Worm (Caenorhabditis elegans) whole organism, young adult: ENCODE results near the gene kvs-3.

ENCODE experiments used
- B0019.2 ChIP-seq: fragments of 200-800 bp; sonication (Bioruptor generic); conservative IDR thresholded peaks from 2 replicates; pipeline ENCODE4 v1.3.6; 2022; ENCODE audit warnings: missing genetic modification reagents, missing genetic modification characterization, missing compliant biosample characterization
- C06A6.2 ChIP-seq: fragments of 200-800 bp; sonication (Bioruptor generic); conservative IDR thresholded peaks from 2 replicates; pipeline ENCODE4 v1.3.6; 2022; ENCODE audit warnings: missing genetic modification characterization, missing compliant biosample characterization
- C17E4.6 ChIP-seq: fragments of 200-800 bp; sonication (Bioruptor generic); IDR thresholded peaks from 2 replicates; pipeline ENCODE4 v1.3.6; 2022; ENCODE audit warnings: missing genetic modification reagents, missing genetic modification characterization, missing compliant biosample characterization
- F23B12.7 ChIP-seq: sonication (generic microtip); optimal IDR thresholded peaks from 2 replicates; lab custom pipeline; 2017; ENCODE audit warnings: missing genetic modification characterization, mild to moderate bottlenecking, missing compliant biosample characterization, antibody characterized with exemption, moderate library complexity; ENCODE audit not compliant: insufficient read depth
- F33H1.4 ChIP-seq: fragments of 200-800 bp; sonication (Bioruptor generic); IDR thresholded peaks from 2 replicates; pipeline ENCODE4 v1.3.6; 2022; ENCODE audit warnings: missing genetic modification reagents, missing genetic modification characterization, missing compliant biosample characterization
- F49E8.2 ChIP-seq: sonication (generic microtip); optimal IDR thresholded peaks from 3 replicates; lab custom pipeline; 2017; ENCODE audit warnings: missing genetic modification characterization, mild to moderate bottlenecking, missing compliant biosample characterization, antibody characterized with exemption, moderate library complexity; ENCODE audit not compliant: insufficient read depth
- ZK185.1 ChIP-seq: sonication (generic microtip); optimal IDR thresholded peaks from 2 replicates; lab custom pipeline; 2016; ENCODE audit warnings: mild to moderate bottlenecking, missing genetic modification characterization, missing compliant biosample characterization; ENCODE audit not compliant: poor library complexity, severe bottlenecking
- aptf-3 ChIP-seq: fragments of 200-800 bp; sonication (Bioruptor generic); IDR thresholded peaks from 2 replicates; pipeline ENCODE4 v1.3.6; 2022; ENCODE audit warnings: missing genetic modification characterization, missing compliant biosample characterization
- atf-7 ChIP-seq: sonication (generic microtip); optimal IDR thresholded peaks from 2 replicates; lab custom pipeline; 2017; ENCODE audit warnings: mild to moderate bottlenecking, missing genetic modification characterization, missing compliant biosample characterization
- athp-1 ChIP-seq: sonication (generic microtip); optimal IDR thresholded peaks from 2 replicates; lab custom pipeline; 2017; ENCODE audit warnings: mild to moderate bottlenecking, missing genetic modification characterization, missing compliant biosample characterization
- attf-5 ChIP-seq: fragments of 200-800 bp; sonication (Bioruptor generic); optimal IDR thresholded peaks from 2 replicates; lab custom pipeline; 2018; ENCODE audit warnings: mild to moderate bottlenecking, missing genetic modification characterization, missing compliant biosample characterization
- cebp-1 ChIP-seq, 2 experiments: fragments of 200-800 bp in 1 of 2; sonication (Bioruptor generic) in 1 of 2; sonication (generic microtip) in 1 of 2; IDR thresholded peaks in 1 of 2; optimal IDR thresholded peaks in 1 of 2; 2 replicates each; pipeline versions ENCODE4 v1.3.6 to Lab custom; 2017 to 2022; ENCODE audit warnings: missing compliant biosample characterization in 2 of 2, missing genetic modification characterization in 2 of 2, mild to moderate bottlenecking in 1 of 2, missing genetic modification reagents in 1 of 2, moderate library complexity in 1 of 2
- ceh-79 ChIP-seq: sonication (generic microtip); optimal IDR thresholded peaks from 2 replicates; lab custom pipeline; 2017; ENCODE audit warnings: mild to moderate bottlenecking, missing genetic modification characterization, missing compliant biosample characterization
- efl-1 ChIP-seq: fragments of 150-350 bp; optimal IDR thresholded peaks from 2 replicates; lab custom pipeline; 2014; ENCODE audit warnings: missing biosample characterization, missing genetic modification reagents, missing genetic modification characterization
- him-1 ChIP-seq: sonication (generic microtip); optimal IDR thresholded peaks from 2 replicates; lab custom pipeline; 2016; ENCODE audit warnings: missing genotype, missing genetic modification reagents, missing genetic modification characterization, missing compliant biosample characterization
- hlh-12 ChIP-seq: sonication (generic microtip); optimal IDR thresholded peaks from 2 replicates; lab custom pipeline; 2016; ENCODE audit warnings: missing genetic modification characterization, missing compliant biosample characterization
- hmg-1.2 ChIP-seq: fragments of 200-800 bp; sonication (Bioruptor generic); IDR thresholded peaks from 2 replicates; pipeline ENCODE4 v1.3.6; 2022; ENCODE audit warnings: missing genetic modification reagents, missing genetic modification characterization, missing compliant biosample characterization
- hmg-20 ChIP-seq: fragments of 200-800 bp; sonication (Bioruptor generic); IDR thresholded peaks from 2 replicates; pipeline ENCODE4 v1.3.6; 2022; ENCODE audit warnings: missing genetic modification reagents, missing genetic modification characterization, missing compliant biosample characterization
- lin-26 ChIP-seq: fragments of 200-800 bp; sonication (Bioruptor generic); IDR thresholded peaks from 2 replicates; pipeline ENCODE4 v1.3.6; 2022; ENCODE audit warnings: missing genetic modification reagents, missing genetic modification characterization, missing compliant biosample characterization
- madf-3 ChIP-seq: fragments of 200-800 bp; sonication (Bioruptor generic); IDR thresholded peaks from 2 replicates; pipeline ENCODE4 v1.3.6; 2022; ENCODE audit warnings: missing genetic modification reagents, missing genetic modification characterization, missing compliant biosample characterization
- madf-8 ChIP-seq: fragments of 200-800 bp; sonication (Bioruptor generic); conservative IDR thresholded peaks from 2 replicates; pipeline ENCODE4 v1.3.6; 2022; ENCODE audit warnings: missing genetic modification reagents, missing genetic modification characterization, missing compliant biosample characterization
- mel-28 ChIP-seq: sonication (generic microtip); optimal IDR thresholded peaks from 2 replicates; lab custom pipeline; 2016; ENCODE audit warnings: borderline replicate concordance, mild to moderate bottlenecking, missing genetic modification characterization, missing compliant biosample characterization
- mxl-1 ChIP-seq: sonication (generic microtip); optimal IDR thresholded peaks from 2 replicates; lab custom pipeline; 2016; ENCODE audit warnings: missing genetic modification characterization, missing compliant biosample characterization
- nhr-179 ChIP-seq: sonication (generic microtip); optimal IDR thresholded peaks from 2 replicates; lab custom pipeline; 2016; ENCODE audit warnings: mild to moderate bottlenecking, missing genetic modification characterization, missing compliant biosample characterization
- nhr-27 ChIP-seq: fragments of 200-800 bp; sonication (Bioruptor generic); optimal IDR thresholded peaks from 2 replicates; lab custom pipeline; 2018; ENCODE audit warnings: mild to moderate bottlenecking, missing genetic modification characterization, moderate library complexity, missing compliant biosample characterization
- nhr-80 ChIP-seq: sonication (generic microtip); optimal IDR thresholded peaks from 2 replicates; lab custom pipeline; 2016; ENCODE audit warnings: missing genetic modification characterization, missing compliant biosample characterization
- pbrm-1 ChIP-seq: fragments of 200-800 bp; sonication (Bioruptor generic); IDR thresholded peaks from 2 replicates; pipeline ENCODE4 v1.3.6; 2022; ENCODE audit warnings: missing genetic modification reagents, missing genetic modification characterization, missing compliant biosample characterization
- rcor-1 ChIP-seq: fragments of 200-800 bp; sonication (Bioruptor generic); IDR thresholded peaks from 2 replicates; pipeline ENCODE4 v1.3.6; 2022; ENCODE audit warnings: missing genetic modification reagents, missing genetic modification characterization, missing compliant biosample characterization
- rpc-1 ChIP-seq, 2 experiments: fragments of 150-350 bp in 1 of 2; sonication (generic microtip) in 1 of 2; optimal IDR thresholded peaks; 2 replicates each; lab custom pipeline; 2014 to 2018; ENCODE audit warnings: missing biosample characterization in 1 of 2, missing genetic modification characterization in 1 of 2, missing genetic modification reagents in 1 of 2, missing genotype in 1 of 2
- sdz-38 ChIP-seq: sonication (generic microtip); optimal IDR thresholded peaks from 2 replicates; lab custom pipeline; 2016; ENCODE audit warnings: missing genotype, missing genetic modification characterization, missing compliant biosample characterization
- sea-2 ChIP-seq: fragments of 200-800 bp; sonication (Bioruptor generic); IDR thresholded peaks from 2 replicates; pipeline ENCODE4 v1.3.6; 2022; ENCODE audit warnings: missing genetic modification characterization, missing compliant biosample characterization
- snpc-1.1 ChIP-seq: sonication (generic microtip); optimal IDR thresholded peaks from 2 replicates; lab custom pipeline; 2017; ENCODE audit warnings: missing genetic modification characterization, mild to moderate bottlenecking, missing compliant biosample characterization, antibody characterized with exemption, moderate library complexity, missing genotype, missing genetic modification reagents; ENCODE audit not compliant: insufficient read depth
- snpc-3.4 ChIP-seq: sonication (generic microtip); optimal IDR thresholded peaks from 2 replicates; lab custom pipeline; 2017; ENCODE audit warnings: missing genetic modification characterization, mild to moderate bottlenecking, missing compliant biosample characterization, antibody characterized with exemption, moderate library complexity, missing genotype, missing genetic modification reagents
- snpc-4 ChIP-seq, 5 experiments: fragments of 150-350 bp in 1 of 5; sonication (generic microtip) in 4 of 5; optimal IDR thresholded peaks; 2 replicates each; lab custom pipeline; 2014 to 2018; ENCODE audit warnings: missing genetic modification characterization in 5 of 5, missing biosample characterization in 3 of 5, antibody characterized with exemption in 2 of 5, mild to moderate bottlenecking in 2 of 5, missing compliant biosample characterization in 2 of 5, missing genotype in 2 of 5, moderate library complexity in 2 of 5, missing genetic modification reagents in 1 of 5
- zim-3 ChIP-seq: sonication (generic microtip); optimal IDR thresholded peaks from 2 replicates; lab custom pipeline; 2017; ENCODE audit warnings: mild to moderate bottlenecking, missing genetic modification characterization, moderate library complexity, missing compliant biosample characterization
- ztf-25 ChIP-seq: fragments of 200-800 bp; sonication (Bioruptor generic); IDR thresholded peaks from 2 replicates; pipeline ENCODE4 v1.3.6; 2022; ENCODE audit warnings: missing genetic modification reagents, missing genetic modification characterization, missing compliant biosample characterization
- ztf-26 ChIP-seq: sonication (generic microtip); optimal IDR thresholded peaks from 2 replicates; lab custom pipeline; 2017; ENCODE audit warnings: missing genetic modification characterization, missing compliant biosample characterization
- ztf-28 ChIP-seq: fragments of 200-800 bp; sonication (Bioruptor generic); IDR thresholded peaks from 2 replicates; pipeline ENCODE4 v1.3.6; 2022; ENCODE audit warnings: missing genetic modification reagents, missing genetic modification characterization, missing compliant biosample characterization

Gene kvs-3

DNA sequence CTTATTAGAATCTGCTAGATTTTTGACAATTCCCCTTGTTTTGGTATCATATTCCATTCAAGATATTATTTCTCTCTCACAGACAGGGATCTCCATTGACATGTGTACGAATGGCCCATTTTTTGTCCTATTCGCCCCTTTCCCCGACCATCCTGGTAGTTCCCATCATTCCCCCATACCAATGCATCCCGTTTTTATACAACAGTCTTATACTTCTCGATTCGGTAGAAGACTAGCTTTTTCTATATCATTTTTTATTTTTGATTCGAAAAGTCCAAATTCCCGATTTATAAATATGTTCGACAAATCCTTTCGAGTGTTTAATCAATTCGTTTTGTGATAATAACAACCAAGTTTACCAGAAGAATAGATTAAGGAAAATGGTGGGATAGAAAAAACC is 8.8 kb downstream of the kvs-3 start (continued):
- no peak for TF ChIP-seq aptf-3 (GFP tag; lab: Robert Waterston, UW)
- TF ChIP-seq him-1 (tag; lab: Kevin White, UChicago), result peak; percentile 79
- no peak for TF ChIP-seq B0019.2 (GFP tag; lab: Robert Waterston, UW)
- no peak for TF ChIP-seq ztf-28 (GFP tag; lab: Robert Waterston, UW)
- no peak for TF ChIP-seq madf-8 (GFP tag; lab: Robert Waterston, UW)
- TF ChIP-seq ceh-79 (tag; lab: Kevin White, UChicago), result no peak
- 0 out of 2 replicates have a peak, but pooled peaks have one; percentile 31 for TF ChIP-seq madf-3 (GFP tag; lab: Robert Waterston, UW)
- no peak for TF ChIP-seq efl-1 (GFP tag; lab: Kevin White, UChicago)
- no peak for TF ChIP-seq C17E4.6
- TF ChIP-seq rpc-1 (optimal IDR thresholded peaks at IDR 0.05; lab: Kevin White, UChicago), result no peak
- no peak for TF ChIP-seq rpc-1 (tag; optimal IDR thresholded peaks at IDR 0.05; lab: Kevin White, UChicago)
- no peak for TF ChIP-seq rcor-1 (GFP tag; lab: Robert Waterston, UW)
- TF ChIP-seq snpc-1.1 (tag; lab: Kevin White, UChicago), result no peak
- no peak for TF ChIP-seq pbrm-1 (GFP tag; lab: Robert Waterston, UW)
- no peak for TF ChIP-seq snpc-4 (GFP tag; optimal IDR thresholded peaks at IDR 0.05; lab: Kevin White, UChicago)
- TF ChIP-seq snpc-4 (tag; optimal IDR thresholded peaks at IDR 0.05; lab: Kevin White, UChicago), result peak in 1 of 4 experiments; percentile 13
- no peak for TF ChIP-seq hmg-20 (GFP tag; lab: Robert Waterston, UW)
- no peak for TF ChIP-seq nhr-179
- no peak for TF ChIP-seq mel-28 (tag; lab: Kevin White, UChicago)
- TF ChIP-seq sdz-38, result no peak

DNA sequence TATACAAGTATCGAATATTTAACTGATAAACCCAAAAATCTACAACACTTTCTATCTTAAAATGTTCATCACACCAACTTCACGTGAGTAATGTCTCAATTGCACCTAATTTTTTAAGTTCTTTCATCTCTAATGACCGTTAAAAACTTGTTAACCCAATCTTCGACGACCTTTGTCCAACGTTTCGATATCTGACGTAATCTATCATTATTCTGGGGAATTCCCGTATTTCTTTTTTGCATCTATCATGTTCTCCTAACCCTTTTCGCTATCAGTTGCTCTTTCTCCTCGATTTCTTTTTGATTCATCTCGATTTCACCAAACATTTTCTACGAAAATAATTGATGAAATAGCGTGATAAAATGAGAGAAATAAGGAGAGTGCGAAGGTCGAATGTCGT is 9.6 kb downstream of the kvs-3 start:
- TF ChIP-seq nhr-27 (tag; lab: Kevin White, UChicago) (no peak), lin-26 (GFP tag; lab: Robert Waterston, UW) (0 out of 2 replicates have a peak, but pooled peaks have one; percentile 7), ztf-26 (peak; percentile 30), nhr-80 (tag; lab: Kevin White, UChicago) (peak; percentile 74), atf-7 (tag; lab: Kevin White, UChicago) (peak; percentile 48)

DNA sequence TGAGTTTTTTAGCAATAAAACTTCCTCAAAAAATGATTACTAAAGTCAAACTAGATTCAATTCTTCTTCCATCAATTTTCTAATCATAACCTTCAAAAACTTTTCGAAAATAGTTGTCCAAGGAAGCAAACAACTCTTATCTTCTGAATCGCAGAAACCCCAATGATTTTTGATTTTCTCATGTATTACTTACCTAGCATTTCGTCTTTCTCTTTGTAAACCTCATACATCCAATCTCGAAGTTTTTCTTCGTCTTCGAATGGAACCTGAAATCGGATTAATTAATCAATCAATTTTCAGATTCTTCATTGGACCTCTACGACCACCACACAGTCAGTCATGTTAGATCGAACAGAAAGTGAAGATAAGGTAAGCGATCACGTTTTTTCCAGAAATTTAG is 10.6 kb downstream of the kvs-3 start, which contains the start of gene K07B1.4:
Gene K07B1.4 (plus strand): TSS at position 301 of the 400 bp plus-strand sequence.
- TF ChIP-seq F33H1.4 (GFP tag; lab: Robert Waterston, UW), result no peak
- no peak for TF ChIP-seq F23B12.7 (tag; lab: Kevin White, UChicago)
- TF ChIP-seq F49E8.2 (tag; lab: Kevin White, UChicago), result no peak
- no peak for TF ChIP-seq C06A6.2 (GFP tag; lab: Robert Waterston, UW)
- TF ChIP-seq ztf-26, result no peak
- TF ChIP-seq athp-1, result no peak

DNA sequence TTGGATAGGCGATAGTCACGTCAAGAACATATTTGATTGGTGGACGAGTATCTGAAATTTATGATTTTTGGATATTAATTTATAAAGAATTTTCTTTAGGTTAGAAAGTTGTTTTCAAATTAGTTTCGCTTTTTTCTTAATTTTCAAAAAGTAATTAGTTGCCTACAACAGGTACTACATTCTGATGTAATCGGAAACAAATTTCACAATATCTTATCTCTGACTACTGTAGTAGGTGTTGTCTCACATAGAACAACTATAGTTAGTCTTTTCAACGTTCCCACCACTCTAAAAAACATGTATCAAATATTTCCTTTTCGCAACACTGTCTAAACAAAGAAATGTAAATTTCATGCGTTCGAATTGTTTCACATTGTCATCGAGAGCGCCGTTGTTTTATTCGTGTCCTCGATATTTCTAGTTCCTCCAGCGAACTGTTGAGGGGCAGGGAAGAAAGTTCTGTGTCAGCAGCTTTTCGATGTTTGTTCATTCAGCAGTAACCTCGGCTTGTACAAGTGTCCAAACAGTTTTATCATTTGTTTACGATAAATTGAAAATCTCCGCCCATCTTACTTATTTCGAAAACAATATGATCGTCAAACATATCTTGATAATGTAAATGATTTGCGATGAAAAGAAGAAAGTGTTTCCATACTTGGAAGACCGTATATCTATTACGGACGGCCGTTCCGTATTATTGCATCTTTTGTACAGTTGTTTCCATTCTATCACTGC is 11.3 kb downstream of the kvs-3 start:
- TF ChIP-seq ztf-25 (GFP tag; lab: Robert Waterston, UW) (no peak), ceh-79 (tag; lab: Kevin White, UChicago) (no peak), sea-2 (GFP tag; lab: Robert Waterston, UW) (no peak), attf-5 (no peak), ZK185.1 (tag; lab: Kevin White, UChicago) (no peak), zim-3 (no peak), mxl-1 (tag; lab: Kevin White, UChicago) (no peak), ztf-26 (no peak), ztf-28 (GFP tag; lab: Robert Waterston, UW) (no peak), hlh-12 (no peak), snpc-3.4 (no peak), cebp-1 (GFP tag; IDR thresholded peaks at IDR 0.05; lab: Robert Waterston, UW) (no peak), cebp-1 (tag; optimal IDR thresholded peaks at IDR 0.05; lab: Kevin White, UChicago) (peak; percentile 42), hmg-1.2 (GFP tag; lab: Robert Waterston, UW) (0 out of 2 replicates have a peak, but pooled peaks have one; percentile 4)
